Worm (Caenorhabditis elegans): Measurements from ENCODE around the gene dyf-19.

- no peak for TF ChIP-seq M03D4.4 (tag; optimal IDR thresholded peaks at IDR 0.05)
- TF ChIP-seq lin-13 (tag; optimal IDR thresholded peaks at IDR 0.05): no peak
- TF ChIP-seq tbx-8 (GFP tag; optimal IDR thresholded peaks at IDR 0.05): no peak
- no peak for TF ChIP-seq nhr-28 (tag; optimal IDR thresholded peaks at IDR 0.05)
- no peak for TF ChIP-seq snpc-4 (tag; optimal IDR thresholded peaks at IDR 0.05)
- no peak for TF ChIP-seq ceh-83 (GFP tag; optimal IDR thresholded peaks at IDR 0.05)
- no peak for TF ChIP-seq unc-39 (tag; optimal IDR thresholded peaks at IDR 0.05)
- TF ChIP-seq ztf-11 (tag; optimal IDR thresholded peaks at IDR 0.05): no peak
- no peak for TF ChIP-seq elt-3 (tag; optimal IDR thresholded peaks at IDR 0.05)
- TF ChIP-seq lsy-2 (tag; optimal IDR thresholded peaks at IDR 0.05): no peak
- no peak for TF ChIP-seq ceh-39 (tag; optimal IDR thresholded peaks at IDR 0.05)
- no peak for TF ChIP-seq nhr-12 (tag; optimal IDR thresholded peaks at IDR 0.05)
- TF ChIP-seq ces-1 (GFP tag; optimal IDR thresholded peaks at IDR 0.05): no peak
Observed at ce11 chrV:19637890-19638289, 13.0 kb downstream of the dyf-19 start.

Data from whole organism, mixed stage, embryonic.